Worm (Caenorhabditis elegans): Measurements from ENCODE around the gene K09E9.4.

- TF ChIP-seq nhr-11 (tag; optimal IDR thresholded peaks at IDR 0.05): no peak
- no peak for TF ChIP-seq blmp-1 (tag; optimal IDR thresholded peaks at IDR 0.05; ENCODE audit: insufficient read depth)
- no peak for TF ChIP-seq lin-13 (GFP tag; optimal IDR thresholded peaks at IDR 0.05)
- no peak for TF ChIP-seq skn-1 (tag; optimal IDR thresholded peaks at IDR 0.05)
- no peak for TF ChIP-seq aly-2 (tag; optimal IDR thresholded peaks at IDR 0.05)
- TF ChIP-seq unc-55 (GFP tag; optimal IDR thresholded peaks at IDR 0.05): peak; percentile 23
- no peak for TF ChIP-seq nhr-77 (tag; optimal IDR thresholded peaks at IDR 0.05)
- no peak for TF ChIP-seq nhr-23 (tag; optimal IDR thresholded peaks at IDR 0.05)
- no peak for TF ChIP-seq unc-62 (GFP tag; optimal IDR thresholded peaks at IDR 0.05)
- TF ChIP-seq ama-1 (optimal IDR thresholded peaks at IDR 0.05): no peak
- TF ChIP-seq fos-1 (tag; optimal IDR thresholded peaks at IDR 0.05): no peak
- TF ChIP-seq ceh-82 (tag; optimal IDR thresholded peaks at IDR 0.05): no peak
Observed at ce11 chrX:15608593-15608992, 21.6 kb downstream of the K09E9.4 start.
